Fruit fly (Drosophila melanogaster): ENCODE measurements around the gene CG3184.

- no peak for TF ChIP-seq psq (GFP tag; optimal IDR thresholded peaks at IDR 0.05)
- no peak for TF ChIP-seq foxo (GFP tag; optimal IDR thresholded peaks at IDR 0.05)
- TF ChIP-seq usp (GFP tag; optimal IDR thresholded peaks at IDR 0.05): no peak
- TF ChIP-seq h (GFP tag; optimal IDR thresholded peaks at IDR 0.05): no peak
- no peak for TF ChIP-seq br (GFP tag; optimal IDR thresholded peaks at IDR 0.05)
- TF ChIP-seq brk (GFP tag; optimal IDR thresholded peaks at IDR 0.05): no peak
- TF ChIP-seq sv (GFP tag; optimal IDR thresholded peaks at IDR 0.05): no peak
- no peak for TF ChIP-seq Jra (GFP tag; optimal IDR thresholded peaks at IDR 0.05)
- no peak for TF ChIP-seq pan (optimal IDR thresholded peaks at IDR 0.05)
- no peak for TF ChIP-seq Rel (GFP tag; optimal IDR thresholded peaks at IDR 0.05)
- no peak for TF ChIP-seq Rel (tag; optimal IDR thresholded peaks at IDR 0.05)
- no peak for TF ChIP-seq Hr83 (GFP tag; optimal IDR thresholded peaks at IDR 0.05; ENCODE audit: poor library complexity, severe bottlenecking)
- TF ChIP-seq CG9705 (GFP tag; optimal IDR thresholded peaks at IDR 0.05): no peak
Observed at dm6 chrX:6703237-6703636, 14.7 kb upstream of the CG3184 start.

Data from whole organism, wandering third instar larva.